Worm (Caenorhabditis elegans) whole organism, early embryonic: ENCODE results near the gene lon-1.

Source experiments
- aly-1 ChIP-seq: sonication (generic microtip); optimal IDR thresholded peaks from 2 replicates; lab custom pipeline; 2016; ENCODE audit warnings: missing genetic modification characterization, missing compliant biosample characterization
- ama-1 ChIP-seq: fragments of 150-350 bp; optimal IDR thresholded peaks from 2 replicates; lab custom pipeline; 2014
- hmg-4 ChIP-seq: fragments of 200-800 bp; sonication (Bioruptor generic); optimal IDR thresholded peaks from 2 replicates; lab custom pipeline; 2018; ENCODE audit warnings: mild to moderate bottlenecking, missing genetic modification characterization, missing compliant biosample characterization
- hnd-1 ChIP-seq: sonication (generic microtip); optimal IDR thresholded peaks from 2 replicates; lab custom pipeline; 2016; ENCODE audit warnings: missing genetic modification characterization, missing compliant biosample characterization
- sea-1 ChIP-seq: fragments of 200-800 bp; sonication (Bioruptor generic); conservative IDR thresholded peaks from 2 replicates; pipeline ENCODE4 v1.3.6; 2022; ENCODE audit warnings: missing genetic modification characterization, missing compliant biosample characterization
- tbx-11 ChIP-seq: fragments of 200-800 bp; sonication (Bioruptor generic); IDR thresholded peaks from 2 replicates; pipeline ENCODE4 v1.3.6; 2022; ENCODE audit warnings: missing genetic modification characterization, missing compliant biosample characterization

- TF ChIP-seq ama-1 (lab: Kevin White, UChicago) (no peak), tbx-11 (GFP tag; lab: Robert Waterston, UW) (no peak), sea-1 (GFP tag; lab: Robert Waterston, UW) (no peak), hnd-1 (tag; lab: Kevin White, UChicago) (no peak), hmg-4 (GFP tag; lab: Kevin White, UChicago) (no peak), aly-1 (tag; lab: Kevin White, UChicago) (no peak)
These were observed 38.0 kb upstream of the lon-1 start for ce11 chrIII:5436306-5436705.
